Worm (Caenorhabditis elegans) whole organism, L2 larva: ENCODE data around the gene inx-6.
A peak's percentile ranks its signal among the peaks of the same experiment; 100 is the strongest.

Source experiments
- F13H6.1 ChIP-seq: sonication (generic microtip); optimal IDR thresholded peaks from 2 replicates; lab custom pipeline; 2016; ENCODE audit warnings: missing genetic modification characterization, missing compliant biosample characterization
- R02D3.7 ChIP-seq: fragments of 150-350 bp; optimal IDR thresholded peaks from 2 replicates; lab custom pipeline; 2014; ENCODE audit warnings: missing biosample characterization, missing genetic modification characterization
- Y55F3AM.14 ChIP-seq: fragments of 200-800 bp; sonication (Bioruptor generic); optimal IDR thresholded peaks from 2 replicates; lab custom pipeline; 2018; ENCODE audit warnings: mild to moderate bottlenecking, missing genetic modification characterization, missing compliant biosample characterization
- alr-1 ChIP-seq: fragments of 150-350 bp; optimal IDR thresholded peaks from 2 replicates; lab custom pipeline; 2014; ENCODE audit warnings: missing biosample characterization, missing genetic modification characterization
- aly-2 ChIP-seq: fragments of 150-350 bp; optimal IDR thresholded peaks from 2 replicates; lab custom pipeline; 2014; ENCODE audit warnings: missing biosample characterization, missing genetic modification characterization
- ama-1 ChIP-seq: fragments of 150-350 bp; optimal IDR thresholded peaks from 2 replicates; lab custom pipeline; 2018; ENCODE audit warnings: inconsistent platforms
- ceh-16 ChIP-seq: fragments of 150-350 bp; optimal IDR thresholded peaks from 2 replicates; lab custom pipeline; 2014; ENCODE audit warnings: missing biosample characterization, missing genetic modification characterization
- ceh-82 ChIP-seq: fragments of 150-350 bp; optimal IDR thresholded peaks from 2 replicates; lab custom pipeline; 2014; ENCODE audit warnings: missing biosample characterization, missing genetic modification characterization
- crh-2 ChIP-seq: sonication (generic microtip); optimal IDR thresholded peaks from 2 replicates; lab custom pipeline; 2017; ENCODE audit warnings: missing biosample characterization, missing genetic modification characterization
- dmd-4 ChIP-seq: sonication (generic microtip); optimal IDR thresholded peaks from 2 replicates; lab custom pipeline; 2017; ENCODE audit warnings: missing biosample characterization, missing genetic modification characterization
- egl-27 ChIP-seq: sonication (generic microtip); optimal IDR thresholded peaks from 3 replicates; lab custom pipeline; 2017; ENCODE audit warnings: missing biosample characterization, missing genetic modification reagents, missing genetic modification characterization
- elt-1 ChIP-seq: fragments of 150-350 bp; optimal IDR thresholded peaks from 2 replicates; lab custom pipeline; 2014; ENCODE audit warnings: missing biosample characterization, missing genetic modification characterization
- fos-1 ChIP-seq: fragments of 150-350 bp; optimal IDR thresholded peaks from 2 replicates; lab custom pipeline; 2014; ENCODE audit warnings: missing biosample characterization, missing genetic modification characterization
- lin-11 ChIP-seq: fragments of 150-350 bp; sonication (generic microtip); optimal IDR thresholded peaks from 2 replicates; lab custom pipeline; 2014; ENCODE audit warnings: missing biosample characterization, missing genetic modification characterization, inconsistent platforms, mixed read lengths
- lin-13 ChIP-seq: fragments of 150-350 bp; optimal IDR thresholded peaks from 2 replicates; lab custom pipeline; 2014; ENCODE audit warnings: missing biosample characterization, missing genetic modification reagents, missing genetic modification characterization
- lsy-2 ChIP-seq, 2 experiments: fragments of 150-350 bp in 1 of 2; sonication (generic microtip) in 1 of 2; optimal IDR thresholded peaks; 2 replicates each; lab custom pipeline; 2014 to 2017; ENCODE audit warnings: missing biosample characterization in 2 of 2, missing genetic modification characterization in 2 of 2
- mab-5 ChIP-seq: fragments of 150-350 bp; optimal IDR thresholded peaks from 2 replicates; lab custom pipeline; 2014; ENCODE audit warnings: missing biosample characterization, missing genetic modification characterization
- nhr-11 ChIP-seq: fragments of 150-350 bp; optimal IDR thresholded peaks from 2 replicates; lab custom pipeline; 2014; ENCODE audit warnings: missing biosample characterization, missing genetic modification characterization
- nhr-12 ChIP-seq: fragments of 150-350 bp; optimal IDR thresholded peaks from 2 replicates; lab custom pipeline; 2014; ENCODE audit warnings: missing biosample characterization, missing genetic modification characterization
- nhr-129 ChIP-seq: fragments of 150-350 bp; optimal IDR thresholded peaks from 2 replicates; lab custom pipeline; 2014; ENCODE audit warnings: missing biosample characterization, missing genetic modification characterization
- nhr-21 ChIP-seq: fragments of 150-350 bp; optimal IDR thresholded peaks from 2 replicates; lab custom pipeline; 2014; ENCODE audit warnings: missing biosample characterization, missing genetic modification characterization
- nhr-237 ChIP-seq: fragments of 150-350 bp; optimal IDR thresholded peaks from 2 replicates; lab custom pipeline; 2014; ENCODE audit warnings: missing biosample characterization, missing genetic modification characterization
- nhr-25 ChIP-seq: fragments of 150-350 bp; sonication (generic microtip); optimal IDR thresholded peaks from 3 replicates; lab custom pipeline; 2014; ENCODE audit warnings: missing biosample characterization, missing genetic modification characterization
- sem-4 ChIP-seq: fragments of 150-350 bp; optimal IDR thresholded peaks from 2 replicates; lab custom pipeline; 2014; ENCODE audit warnings: missing biosample characterization, missing genetic modification reagents, missing genetic modification characterization
- snpc-4 ChIP-seq: fragments of 150-350 bp; optimal IDR thresholded peaks from 2 replicates; lab custom pipeline; 2014; ENCODE audit warnings: missing biosample characterization, missing genetic modification characterization
- unc-55 ChIP-seq: fragments of 150-350 bp; sonication (generic microtip); optimal IDR thresholded peaks from 3 replicates; lab custom pipeline; 2014; ENCODE audit warnings: missing biosample characterization, missing genetic modification reagents, missing genetic modification characterization
- zag-1 ChIP-seq: fragments of 150-350 bp; optimal IDR thresholded peaks from 2 replicates; lab custom pipeline; 2014; ENCODE audit warnings: missing biosample characterization, missing genetic modification characterization
- ztf-1 ChIP-seq: fragments of 200-800 bp; sonication (Bioruptor generic); conservative IDR thresholded peaks from 2 replicates; pipeline ENCODE4 v1.3.6; 2022; ENCODE audit warnings: missing genetic modification characterization, missing compliant biosample characterization

The inx-6 gene

DNA sequence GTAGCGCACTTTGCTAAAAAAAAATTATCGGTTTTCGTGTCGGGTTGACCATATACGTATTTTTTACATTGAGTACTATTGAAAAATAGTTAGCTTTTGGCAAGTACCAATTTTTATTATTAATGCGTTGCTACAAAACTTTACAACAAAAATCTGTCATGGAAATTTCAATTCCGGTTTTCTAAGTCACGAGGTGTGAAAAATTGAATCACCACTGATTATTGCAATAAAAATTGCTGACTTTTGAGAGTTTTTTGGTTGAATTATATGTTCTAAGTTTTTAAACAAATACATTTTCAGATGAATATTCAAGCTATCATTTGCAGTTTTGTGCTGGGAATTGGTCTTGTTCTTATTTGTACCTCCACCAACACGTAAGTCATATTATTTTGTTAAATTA is 44.5 kb downstream of the inx-6 start, which contains the start of gene F07C6.2:
Gene F07C6.2, plus strand, starts transcription at position 301 of the 400 bp plus-strand sequence.
- TF ChIP-seq dmd-4 (tag; lab: Kevin White, UChicago) (no peak), nhr-25 (tag; lab: Kevin White, UChicago) (no peak), unc-55 (GFP tag; lab: Kevin White, UChicago) (no peak), lsy-2 (tag; optimal IDR thresholded peaks at IDR 0.05; lab: Kevin White, UChicago) (no peak), aly-2 (no peak), R02D3.7 (no peak), nhr-21 (tag; lab: Kevin White, UChicago) (no peak), nhr-129 (tag; lab: Kevin White, UChicago) (no peak), lin-11 (no peak), egl-27 (tag; lab: Kevin White, UChicago) (no peak), nhr-12 (no peak), alr-1 (no peak), nhr-11 (tag; lab: Kevin White, UChicago) (no peak), zag-1 (no peak), F13H6.1 (tag; lab: Kevin White, UChicago) (no peak), ceh-16 (tag; lab: Kevin White, UChicago) (no peak), ztf-1 (GFP tag; lab: Robert Waterston, UW) (no peak), Y55F3AM.14 (GFP tag; lab: Kevin White, UChicago) (no peak), elt-1 (no peak)

DNA sequence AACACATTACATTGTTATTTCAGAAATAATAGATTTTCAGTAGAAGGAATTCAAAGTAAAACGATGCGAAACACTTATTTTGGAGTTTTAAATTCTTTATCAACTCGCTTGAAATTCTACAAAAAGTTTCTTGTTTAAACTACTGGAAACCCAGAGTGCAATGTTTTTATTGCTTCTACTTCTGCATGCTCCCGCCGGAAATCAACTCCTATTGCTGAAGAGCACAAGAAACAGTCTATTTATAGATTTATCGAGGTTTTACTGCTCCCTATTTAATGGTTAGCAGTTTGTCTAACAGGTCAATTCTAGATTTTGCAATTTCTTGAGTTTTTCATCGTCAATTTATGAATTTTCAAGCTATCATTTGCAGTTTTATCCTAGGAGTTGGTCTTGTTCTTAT is 46.1 kb downstream of the inx-6 start, which contains the start of gene F07C6.6:
Gene F07C6.6, plus strand, starts transcription at position 301 of the 400 bp plus-strand sequence.
- TF ChIP-seq Y55F3AM.14 (GFP tag; lab: Kevin White, UChicago) (no peak), snpc-4 (tag; lab: Kevin White, UChicago) (no peak)

DNA sequence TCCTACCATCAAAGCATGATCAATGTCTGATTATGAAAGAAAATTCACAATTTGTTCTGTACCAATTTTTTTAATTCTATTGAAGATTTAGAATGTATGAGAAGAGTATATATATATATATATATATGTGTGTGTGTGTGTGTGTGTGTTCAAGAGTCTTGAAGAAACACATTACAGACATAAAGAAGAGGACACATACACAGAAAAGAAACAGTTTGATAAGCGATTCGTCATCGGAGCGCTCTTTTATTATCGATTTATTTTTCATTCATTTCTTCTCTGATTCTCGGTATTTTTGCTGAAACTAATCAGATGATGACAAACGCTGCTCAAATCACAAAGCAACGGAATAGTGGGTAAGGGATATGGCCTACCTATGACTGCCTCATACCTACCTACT is 47.2 kb downstream of the inx-6 start, which contains the start of gene pin-2:
Gene pin-2, plus strand, starts transcription at position 227 of the 400 bp plus-strand sequence.
- TF ChIP-seq crh-2 (tag; lab: Kevin White, UChicago): no peak
- peak; percentile 81 for TF ChIP-seq fos-1 (tag; lab: Kevin White, UChicago)

DNA sequence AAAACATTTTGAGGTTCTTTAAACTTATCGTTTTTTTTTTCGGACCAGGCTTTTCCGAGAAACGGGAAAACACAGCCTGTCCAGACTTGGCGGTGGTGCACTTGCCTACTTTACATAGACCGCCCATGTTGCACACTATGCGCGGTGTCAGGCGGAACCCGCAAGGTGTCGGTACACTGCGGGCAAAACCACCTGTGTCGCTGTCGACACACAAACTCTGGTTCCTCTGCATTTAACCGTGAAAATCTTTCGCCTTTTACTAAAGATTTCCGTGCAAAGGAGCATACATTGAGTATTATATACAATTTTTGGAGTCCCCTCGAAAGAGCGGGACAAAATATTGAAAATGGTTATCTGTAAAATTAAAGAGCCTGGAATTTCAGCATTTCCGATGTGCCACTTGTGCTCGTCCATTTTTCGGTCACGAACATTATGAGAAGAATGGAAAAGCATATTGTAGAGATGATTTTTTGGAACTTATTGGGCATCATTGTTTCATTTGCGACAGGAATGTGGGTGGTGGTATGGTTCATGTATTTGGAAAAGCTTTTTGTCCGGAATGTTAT is 49.1 kb downstream of the inx-6 start:
- TF ChIP-seq snpc-4 (tag; lab: Kevin White, UChicago) (peak; percentile 78), ama-1 (lab: Kevin White, UChicago) (no peak), R02D3.7 (no peak), sem-4 (tag; lab: Kevin White, UChicago) (no peak)

DNA sequence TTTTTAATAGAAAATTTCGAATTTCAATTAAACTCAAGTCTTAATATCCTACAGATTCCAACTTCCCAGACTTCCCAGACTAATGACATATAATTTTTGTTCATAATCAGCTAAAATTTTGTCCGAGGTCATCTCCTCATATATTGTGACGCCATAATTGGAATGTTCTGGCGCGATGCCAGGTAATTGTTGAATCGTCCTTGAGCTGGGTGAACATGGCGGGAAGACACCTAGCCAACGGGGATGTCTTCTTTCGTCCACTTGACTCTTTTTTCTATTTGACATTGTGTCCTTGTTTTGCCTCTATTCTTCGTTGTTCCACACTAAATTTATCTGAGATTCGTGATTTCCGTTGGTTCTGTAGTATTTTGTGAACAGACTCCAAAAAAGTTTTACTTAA is 50.4 kb downstream of the inx-6 start:
- TF ChIP-seq ceh-16 (tag; lab: Kevin White, UChicago) (no peak), ztf-1 (GFP tag; lab: Robert Waterston, UW) (no peak), nhr-237 (tag; lab: Kevin White, UChicago) (no peak), ceh-82 (tag; lab: Kevin White, UChicago) (no peak), mab-5 (tag; lab: Kevin White, UChicago) (no peak), lin-11 (no peak), nhr-129 (tag; lab: Kevin White, UChicago) (no peak), lin-13 (GFP tag; lab: Kevin White, UChicago) (no peak), lsy-2 (tag; optimal IDR thresholded peaks at IDR 0.05; lab: Kevin White, UChicago) (no peak), nhr-21 (tag; lab: Kevin White, UChicago) (no peak), F13H6.1 (tag; lab: Kevin White, UChicago) (no peak), nhr-25 (tag; lab: Kevin White, UChicago) (no peak), unc-55 (GFP tag; lab: Kevin White, UChicago) (no peak)
